Fruit fly (Drosophila melanogaster) whole organism: ENCODE results near the gene mge.

ENCODE experiments used
- CG8478 ChIP-seq: fragments of >200 bp; optimal IDR thresholded peaks from 2 replicates; lab custom pipeline; 2018; ENCODE audit warnings: inconsistent platforms
- EcR ChIP-seq, 2 experiments: fragments of >200 bp; optimal IDR thresholded peaks; 2 replicates each; lab custom pipeline; 2017; ENCODE audit warnings: missing biosample characterization in 2 of 2, missing genetic modification characterization in 2 of 2, missing genetic modification reagents in 2 of 2
- pan ChIP-seq: fragments of >200 bp; optimal IDR thresholded peaks from 2 replicates; lab custom pipeline; 2017
- psq ChIP-seq: fragments of >200 bp; optimal IDR thresholded peaks from 2 replicates; lab custom pipeline; 2017
- usp ChIP-seq: fragments of >200 bp; optimal IDR thresholded peaks from 2 replicates; lab custom pipeline; 2017; ENCODE audit warnings: missing biosample characterization, missing genetic modification characterization, mixed read lengths

- TF ChIP-seq pan (lab: Kevin White, UChicago) (no peak), psq (no peak), usp (GFP tag; lab: Kevin White, UChicago) (no peak), EcR (GFP tag; optimal IDR thresholded peaks at IDR 0.05; lab: Kevin White, UChicago) (no peak), CG8478 (lab: Kevin White, UChicago) (no peak)
Observed at dm6 chr3L:3940075-3940819, 30.5 kb upstream of the mge start, which contains the start of gene CG12766.
